Worm (Caenorhabditis elegans) whole organism, midembryonic: ENCODE data around the gene clc-12.

Source experiments
- T22C8.4 ChIP-seq: fragments of 200-800 bp; sonication (Bioruptor generic); IDR thresholded peaks from 2 replicates; pipeline ENCODE4 v1.3.6; 2022; ENCODE audit warnings: missing genetic modification characterization, missing compliant biosample characterization
- cog-1 ChIP-seq: sonication (generic microtip); optimal IDR thresholded peaks from 2 replicates; lab custom pipeline; 2016; ENCODE audit warnings: missing genetic modification characterization, missing compliant biosample characterization
- flt-1 ChIP-seq: fragments of 200-800 bp; sonication (Bioruptor generic); IDR thresholded peaks from 2 replicates; pipeline ENCODE4 v1.3.6; 2022; ENCODE audit warnings: missing genetic modification characterization, missing compliant biosample characterization
- klf-2 ChIP-seq: fragments of 200-800 bp; sonication (Bioruptor generic); conservative IDR thresholded peaks from 2 replicates; pipeline ENCODE4 v1.3.6; 2022; ENCODE audit warnings: missing genetic modification reagents, missing genetic modification characterization, missing compliant biosample characterization
- med-1 ChIP-seq: sonication (generic microtip); optimal IDR thresholded peaks from 2 replicates; lab custom pipeline; 2017; ENCODE audit warnings: missing genetic modification characterization, mild to moderate bottlenecking, missing compliant biosample characterization, antibody characterized with exemption, missing genetic modification reagents; ENCODE audit not compliant: insufficient read depth
- tab-1 ChIP-seq: fragments of 200-800 bp; sonication (Bioruptor generic); IDR thresholded peaks from 2 replicates; pipeline ENCODE4 v1.3.6; 2022; ENCODE audit warnings: missing genetic modification characterization, missing compliant biosample characterization
- ztf-23 ChIP-seq: fragments of 200-800 bp; sonication (Bioruptor generic); IDR thresholded peaks from 2 replicates; pipeline ENCODE4 v1.3.6; 2022; ENCODE audit warnings: missing genetic modification reagents, missing genetic modification characterization, missing compliant biosample characterization
- ztf-29 ChIP-seq: fragments of 200-800 bp; sonication (Bioruptor generic); IDR thresholded peaks from 2 replicates; pipeline ENCODE4 v1.3.6; 2022; ENCODE audit warnings: missing genetic modification reagents, missing genetic modification characterization, missing compliant biosample characterization

DNA sequence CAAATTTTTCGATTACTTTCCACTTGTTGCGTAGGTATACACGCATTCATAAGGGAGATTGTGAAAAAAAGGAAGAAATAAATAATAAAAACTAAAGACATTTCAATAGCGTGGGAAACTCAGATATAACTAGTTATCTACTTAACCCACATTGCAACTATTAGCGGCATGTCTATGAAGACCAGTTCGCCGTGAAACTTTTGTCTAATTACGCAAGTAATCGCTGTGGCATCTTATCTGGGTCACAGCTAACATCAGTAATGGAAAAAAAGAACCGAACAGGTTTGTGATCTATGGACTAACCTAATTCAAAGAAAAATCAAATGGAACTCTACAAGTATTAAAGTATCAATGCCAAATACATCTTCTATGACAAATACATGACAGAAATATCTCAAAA is 4.0 kb upstream of the clc-12 start, which contains the start of gene clec-241:
- TF ChIP-seq tab-1 (GFP tag; lab: Robert Waterston, UW), result no peak
- TF ChIP-seq ztf-23 (GFP tag; lab: Robert Waterston, UW), result no peak
- no peak for TF ChIP-seq flt-1
- TF ChIP-seq med-1, result no peak
- no peak for TF ChIP-seq cog-1 (tag; lab: Kevin White, UChicago)
- TF ChIP-seq klf-2 (GFP tag; lab: Robert Waterston, UW), result no peak
- no peak for TF ChIP-seq ztf-29
- no peak for TF ChIP-seq T22C8.4 (GFP tag; lab: Robert Waterston, UW)
